Worm (Caenorhabditis elegans): Measurements from ENCODE around the gene Y116A8B.4.

Y116A8B.4 gene

DNA sequence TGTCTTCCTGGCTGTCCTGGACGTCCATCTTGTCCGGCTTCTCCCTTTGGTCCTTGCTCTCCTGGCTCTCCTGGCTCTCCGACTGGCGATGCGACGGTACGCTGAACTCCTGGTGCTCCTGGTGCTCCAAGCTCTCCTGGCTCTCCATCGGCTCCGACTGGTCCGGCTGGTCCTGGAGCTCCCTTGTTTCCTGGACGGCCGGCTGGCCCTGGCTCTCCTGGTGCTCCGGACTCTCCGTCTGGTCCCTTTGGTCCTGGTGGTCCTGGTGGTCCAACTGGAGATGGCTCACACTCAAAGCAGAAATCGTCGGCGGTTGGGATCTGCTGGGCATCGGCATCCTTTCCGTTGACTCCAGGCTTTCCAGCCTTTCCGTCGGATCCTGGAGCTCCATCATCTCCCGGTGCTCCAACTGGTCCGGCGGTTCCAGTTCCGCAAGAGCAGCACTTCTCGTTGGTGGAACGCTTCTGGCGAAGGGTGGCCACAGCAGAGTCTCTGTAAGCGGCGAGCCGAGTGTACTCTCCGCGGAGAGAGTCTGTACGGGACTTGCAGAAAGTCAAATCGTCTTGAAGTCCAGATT is 40.5 kb upstream of the Y116A8B.4 start:
- TF ChIP-seq lin-32 (GFP tag; optimal IDR thresholded peaks at IDR 0.05) (no peak), nhr-12 (tag; optimal IDR thresholded peaks at IDR 0.05) (no peak), nhr-76 (tag; optimal IDR thresholded peaks at IDR 0.05) (no peak), ztf-11 (tag; optimal IDR thresholded peaks at IDR 0.05) (no peak), zip-8 (tag; optimal IDR thresholded peaks at IDR 0.05) (no peak), pha-4 (tag; optimal IDR thresholded peaks at IDR 0.05) (no peak), hlh-1 (tag; optimal IDR thresholded peaks at IDR 0.05) (no peak), ces-1 (GFP tag; optimal IDR thresholded peaks at IDR 0.05) (no peak), tbx-8 (GFP tag; optimal IDR thresholded peaks at IDR 0.05) (no peak), unc-120 (tag; optimal IDR thresholded peaks at IDR 0.05; ENCODE audit: poor library complexity, severe bottlenecking) (no peak), nhr-2 (tag; optimal IDR thresholded peaks at IDR 0.05) (no peak), sem-2 (GFP tag; optimal IDR thresholded peaks at IDR 0.05) (no peak), ham-2 (GFP tag; optimal IDR thresholded peaks at IDR 0.05) (no peak), snpc-4 (tag; optimal IDR thresholded peaks at IDR 0.05) (no peak), lsy-2 (tag; optimal IDR thresholded peaks at IDR 0.05) (no peak), unc-62 (GFP tag; optimal IDR thresholded peaks at IDR 0.05) (no peak)

DNA sequence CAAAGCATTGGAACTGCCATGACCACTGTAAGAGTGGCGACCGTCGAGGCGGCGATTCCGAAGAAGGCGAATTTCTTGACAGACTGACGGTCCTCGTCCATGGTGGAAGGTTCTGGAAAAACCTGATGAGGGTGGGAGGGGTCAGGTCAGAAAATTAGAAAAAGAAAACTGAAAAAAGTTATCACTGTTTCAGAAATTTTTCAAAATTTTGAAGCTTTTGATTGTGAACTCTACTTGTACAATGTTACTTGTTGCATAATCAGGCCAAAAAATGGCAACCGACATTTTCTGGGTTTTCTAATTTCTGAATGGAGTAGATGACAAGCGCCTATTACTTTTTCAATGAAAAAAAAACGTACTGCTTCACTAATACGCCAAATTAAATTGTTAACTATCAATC is 39.9 kb upstream of the Y116A8B.4 start, which contains the start of gene col-138:
TSS of gene col-138 (minus strand) at position 101 of the 400 bp plus-strand sequence.
- TF ChIP-seq nhr-2 (tag; optimal IDR thresholded peaks at IDR 0.05): no peak
- TF ChIP-seq unc-120 (tag; optimal IDR thresholded peaks at IDR 0.05; ENCODE audit: poor library complexity, severe bottlenecking): no peak
- TF ChIP-seq pha-4 (tag; optimal IDR thresholded peaks at IDR 0.05): no peak
- no peak for TF ChIP-seq lsy-2 (tag; optimal IDR thresholded peaks at IDR 0.05)
- no peak for TF ChIP-seq M03D4.4 (tag; optimal IDR thresholded peaks at IDR 0.05)
- TF ChIP-seq mls-2 (tag; optimal IDR thresholded peaks at IDR 0.05): no peak
- no peak for TF ChIP-seq flh-1 (GFP tag; optimal IDR thresholded peaks at IDR 0.05)
- no peak for TF ChIP-seq sem-2 (GFP tag; optimal IDR thresholded peaks at IDR 0.05)
- TF ChIP-seq snpc-4 (tag; optimal IDR thresholded peaks at IDR 0.05): no peak
- no peak for TF ChIP-seq ham-2 (GFP tag; optimal IDR thresholded peaks at IDR 0.05)
- no peak for TF ChIP-seq elt-1 (tag; optimal IDR thresholded peaks at IDR 0.05; ENCODE audit: borderline replicate concordance, insufficient read depth)
- TF ChIP-seq nhr-237 (tag; optimal IDR thresholded peaks at IDR 0.05): no peak
- TF ChIP-seq ces-1 (GFP tag; optimal IDR thresholded peaks at IDR 0.05): no peak
- TF ChIP-seq ztf-11 (tag; optimal IDR thresholded peaks at IDR 0.05): no peak
- no peak for TF ChIP-seq unc-62 (GFP tag; optimal IDR thresholded peaks at IDR 0.05)
- TF ChIP-seq bed-3 (GFP tag; optimal IDR thresholded peaks at IDR 0.05): no peak
- TF ChIP-seq ceh-43 (GFP tag; optimal IDR thresholded peaks at IDR 0.05): no peak
- no peak for TF ChIP-seq unc-39 (tag; optimal IDR thresholded peaks at IDR 0.05)
- no peak for TF ChIP-seq sptf-1 (tag; optimal IDR thresholded peaks at IDR 0.05)
- TF ChIP-seq elt-3 (tag; optimal IDR thresholded peaks at IDR 0.05): no peak

DNA sequence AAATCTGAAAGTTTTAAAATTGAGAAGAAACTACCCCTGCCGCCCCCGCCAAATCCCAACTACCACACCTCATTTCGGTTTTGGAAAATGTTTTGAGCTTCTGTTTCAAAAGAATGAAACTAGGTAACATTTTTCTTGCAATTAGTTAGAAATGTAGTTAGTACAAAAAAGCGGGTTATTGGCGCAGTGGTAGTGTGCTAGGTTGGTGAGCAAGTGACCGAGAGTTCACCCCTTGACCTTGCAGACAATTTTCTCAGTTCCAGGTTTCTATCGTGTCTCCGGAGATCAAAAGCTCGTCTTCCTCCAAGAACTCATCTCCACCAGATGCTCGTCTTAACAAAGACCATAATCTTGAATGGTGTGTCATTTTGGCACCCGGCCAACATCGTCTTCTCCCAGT is 34.4 kb upstream of the Y116A8B.4 start:
- TF ChIP-seq bed-3 (GFP tag; optimal IDR thresholded peaks at IDR 0.05): no peak
- no peak for TF ChIP-seq lsy-2 (tag; optimal IDR thresholded peaks at IDR 0.05)
- TF ChIP-seq blmp-1 (tag; optimal IDR thresholded peaks at IDR 0.05): no peak
- no peak for TF ChIP-seq ceh-43 (GFP tag; optimal IDR thresholded peaks at IDR 0.05)
- TF ChIP-seq unc-39 (tag; optimal IDR thresholded peaks at IDR 0.05): no peak

DNA sequence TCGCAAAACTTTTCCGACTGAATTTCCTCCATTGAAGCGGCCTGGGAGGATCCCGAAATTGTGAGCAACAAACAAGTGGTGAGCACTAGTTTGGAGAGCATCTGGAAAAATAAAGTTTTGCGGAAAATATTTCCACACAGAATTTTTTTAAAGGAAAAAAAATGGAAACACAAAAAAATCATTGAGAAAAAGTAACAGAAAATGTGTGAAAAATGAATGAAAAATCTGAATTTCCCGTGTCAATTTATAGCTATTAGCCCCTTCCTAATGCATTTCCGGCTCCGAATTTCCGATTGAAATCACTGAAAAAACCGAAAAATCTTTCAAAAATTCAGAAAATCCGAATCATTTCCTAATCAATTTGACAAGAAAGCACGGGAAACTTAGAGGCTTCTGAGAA is 31.8 kb upstream of the Y116A8B.4 start, which contains the start of gene flp-17:
TSS of gene flp-17 (minus strand) at position 101 of the 400 bp plus-strand sequence.
- no peak for TF ChIP-seq mep-1 (tag; optimal IDR thresholded peaks at IDR 0.05)
- TF ChIP-seq lin-32 (GFP tag; optimal IDR thresholded peaks at IDR 0.05): no peak
- no peak for TF ChIP-seq unc-120 (tag; optimal IDR thresholded peaks at IDR 0.05; ENCODE audit: poor library complexity, severe bottlenecking)
- TF ChIP-seq ceh-39 (tag; optimal IDR thresholded peaks at IDR 0.05): no peak
- TF ChIP-seq mab-5 (tag; optimal IDR thresholded peaks at IDR 0.05): no peak
- TF ChIP-seq elt-3 (tag; optimal IDR thresholded peaks at IDR 0.05): no peak
- no peak for TF ChIP-seq ham-2 (GFP tag; optimal IDR thresholded peaks at IDR 0.05)
- no peak for TF ChIP-seq mls-2 (tag; optimal IDR thresholded peaks at IDR 0.05)
- no peak for TF ChIP-seq ceh-43 (GFP tag; optimal IDR thresholded peaks at IDR 0.05)
- no peak for TF ChIP-seq nhr-2 (tag; optimal IDR thresholded peaks at IDR 0.05)
- TF ChIP-seq M03D4.4 (tag; optimal IDR thresholded peaks at IDR 0.05): no peak
- TF ChIP-seq blmp-1 (tag; optimal IDR thresholded peaks at IDR 0.05): no peak
- TF ChIP-seq hlh-1 (tag; optimal IDR thresholded peaks at IDR 0.05): no peak
- TF ChIP-seq elt-1 (tag; optimal IDR thresholded peaks at IDR 0.05; ENCODE audit: borderline replicate concordance, insufficient read depth): no peak

DNA sequence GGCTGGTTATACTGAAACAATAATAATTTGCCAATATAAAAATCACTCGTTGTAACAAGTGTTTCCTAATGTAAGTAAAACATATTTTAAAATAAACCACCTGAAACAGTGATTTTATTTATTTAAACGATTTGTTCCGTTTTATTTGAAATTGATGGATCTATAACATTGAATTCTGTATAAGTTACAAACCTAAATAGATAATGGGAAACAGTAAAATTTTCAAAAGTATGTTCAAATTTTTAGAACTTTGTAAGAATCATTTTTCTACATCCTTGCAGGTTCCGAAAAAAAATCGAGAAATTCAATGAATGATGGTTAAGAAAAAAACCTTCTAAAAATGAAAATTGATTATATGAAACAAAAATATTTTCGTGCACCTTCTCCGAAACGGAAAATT is 30.1 kb upstream of the Y116A8B.4 start:
- TF ChIP-seq zip-8 (tag; optimal IDR thresholded peaks at IDR 0.05) (no peak), ces-1 (GFP tag; optimal IDR thresholded peaks at IDR 0.05) (no peak), cnd-1 (tag; optimal IDR thresholded peaks at IDR 0.05) (no peak), flh-1 (GFP tag; optimal IDR thresholded peaks at IDR 0.05) (no peak), mep-1 (tag; optimal IDR thresholded peaks at IDR 0.05) (no peak), sptf-1 (tag; optimal IDR thresholded peaks at IDR 0.05) (no peak), lin-13 (tag; optimal IDR thresholded peaks at IDR 0.05) (no peak), elt-1 (tag; optimal IDR thresholded peaks at IDR 0.05; ENCODE audit: borderline replicate concordance, insufficient read depth) (no peak), snpc-4 (tag; optimal IDR thresholded peaks at IDR 0.05) (no peak), ceh-39 (tag; optimal IDR thresholded peaks at IDR 0.05) (no peak), hlh-1 (tag; optimal IDR thresholded peaks at IDR 0.05) (no peak), mab-5 (tag; optimal IDR thresholded peaks at IDR 0.05) (no peak), unc-39 (tag; optimal IDR thresholded peaks at IDR 0.05) (no peak), lsy-2 (tag; optimal IDR thresholded peaks at IDR 0.05) (no peak), elt-3 (tag; optimal IDR thresholded peaks at IDR 0.05) (no peak), nhr-237 (tag; optimal IDR thresholded peaks at IDR 0.05) (no peak), tbx-8 (GFP tag; optimal IDR thresholded peaks at IDR 0.05) (no peak), sem-2 (GFP tag; optimal IDR thresholded peaks at IDR 0.05) (no peak), ztf-11 (tag; optimal IDR thresholded peaks at IDR 0.05) (no peak)
